In genomic region chrIII:9191091-9191490, ce11 we compare ENCODE assay signal across 8 worm cellular contexts.
TF ChIP-seq lines count a peak whose summit lies in the region.

Gene cls-3, minus strand, starts transcription at chrIII:9191109.

TF ChIP-seq in whole organism, L1 larva, 84 proteins besides CTCF, POLR2A, EP300 and RAD21 (continues in another document):
- no peak for TF ChIP-seq jun-1 (tag; optimal IDR thresholded peaks at IDR 0.05; lab: Kevin White, UChicago)
- TF ChIP-seq lsy-2 (tag; optimal IDR thresholded peaks at IDR 0.05; lab: Kevin White, UChicago): peak; percentile 61 to 76
- no peak for TF ChIP-seq elt-3 (tag; optimal IDR thresholded peaks at IDR 0.05; lab: Kevin White, UChicago)
- no peak for TF ChIP-seq ama-1 (optimal IDR thresholded peaks at IDR 0.05; lab: Kevin White, UChicago)
- TF ChIP-seq ceh-88 (GFP tag; IDR thresholded peaks at IDR 0.05; lab: Robert Waterston, UW): no peak
- TF ChIP-seq pax-3 (tag; optimal IDR thresholded peaks at IDR 0.05; lab: Kevin White, UChicago): no peak
- TF ChIP-seq zag-1 (tag; optimal IDR thresholded peaks at IDR 0.05; lab: Kevin White, UChicago): no peak
- peak; percentile 81 for TF ChIP-seq nhr-71 (tag; optimal IDR thresholded peaks at IDR 0.05; lab: Kevin White, UChicago)
- TF ChIP-seq snu-23 (GFP tag; optimal IDR thresholded peaks at IDR 0.05; lab: Kevin White, UChicago): peak; percentile 61
- no peak for TF ChIP-seq ceh-63 (GFP tag; optimal IDR thresholded peaks at IDR 0.05; lab: Kevin White, UChicago)
- TF ChIP-seq nhr-20 (tag; optimal IDR thresholded peaks at IDR 0.05; lab: Kevin White, UChicago): peak; percentile 43
- no peak for TF ChIP-seq grh-1 (GFP tag; IDR thresholded peaks at IDR 0.05; lab: Robert Waterston, UW)

TF ChIP-seq in whole organism, L2 larva, 48 proteins besides CTCF, POLR2A, EP300 and RAD21 (continues in another document):
- TF ChIP-seq unc-55 (GFP tag; optimal IDR thresholded peaks at IDR 0.05; lab: Kevin White, UChicago) (peak; percentile 47), nhr-21 (tag; optimal IDR thresholded peaks at IDR 0.05; lab: Kevin White, UChicago) (peak; percentile 9), fos-1 (tag; optimal IDR thresholded peaks at IDR 0.05; lab: Kevin White, UChicago) (no peak), nhr-6 (tag; optimal IDR thresholded peaks at IDR 0.05; lab: Kevin White, UChicago) (peak; percentile 26), gmeb-1 (tag; optimal IDR thresholded peaks at IDR 0.05; lab: Kevin White, UChicago) (peak; percentile 80), F13H6.1 (tag; optimal IDR thresholded peaks at IDR 0.05; lab: Kevin White, UChicago) (peak; percentile 16), nhr-25 (tag; optimal IDR thresholded peaks at IDR 0.05; lab: Kevin White, UChicago) (no peak), lin-39 (tag; optimal IDR thresholded peaks at IDR 0.05; lab: Kevin White, UChicago) (no peak), lsy-2 (tag; optimal IDR thresholded peaks at IDR 0.05; lab: Kevin White, UChicago) (peak in 1 of 2 experiments; percentile 82), elt-3 (tag; optimal IDR thresholded peaks at IDR 0.05; lab: Kevin White, UChicago) (no peak), sma-9 (GFP tag; optimal IDR thresholded peaks at IDR 0.05; lab: Kevin White, UChicago) (peak; percentile 61), sma-9 (tag; optimal IDR thresholded peaks at IDR 0.05; lab: Kevin White, UChicago) (no peak)

TF ChIP-seq in whole organism, L3 larva, 47 proteins besides CTCF, POLR2A, EP300 and RAD21:
- TF ChIP-seq egl-5 (tag; optimal IDR thresholded peaks at IDR 0.05; lab: Kevin White, UChicago): no peak
- TF ChIP-seq snpc-4 (tag; optimal IDR thresholded peaks at IDR 0.05; lab: Kevin White, UChicago): no peak
- TF ChIP-seq skn-1 (tag; optimal IDR thresholded peaks at IDR 0.05; lab: Kevin White, UChicago): peak; percentile 13
- peak; percentile 63 for TF ChIP-seq nfya-1 (tag; optimal IDR thresholded peaks at IDR 0.05; lab: Kevin White, UChicago; ENCODE audit: insufficient read depth)
- TF ChIP-seq fkh-10 (GFP tag; optimal IDR thresholded peaks at IDR 0.05; lab: Kevin White, UChicago): peak; percentile 15
- no peak for TF ChIP-seq elt-1 (tag; optimal IDR thresholded peaks at IDR 0.05; lab: Kevin White, UChicago)
- no peak for TF ChIP-seq ceh-82 (tag; optimal IDR thresholded peaks at IDR 0.05; lab: Kevin White, UChicago)
- TF ChIP-seq nhr-23 (tag; optimal IDR thresholded peaks at IDR 0.05; lab: Kevin White, UChicago): no peak
- TF ChIP-seq lsy-12 (tag; optimal IDR thresholded peaks at IDR 0.05; lab: Kevin White, UChicago): peak; percentile 7
- TF ChIP-seq lin-15B (tag; optimal IDR thresholded peaks at IDR 0.05; lab: Kevin White, UChicago): peak; percentile 40
- peak; percentile 43 for TF ChIP-seq lin-39 (tag; optimal IDR thresholded peaks at IDR 0.05; lab: Kevin White, UChicago)

TF ChIP-seq in whole organism, L4 larva, 104 proteins besides CTCF, POLR2A, EP300 and RAD21:
- no peak for TF ChIP-seq mep-1 (tag; optimal IDR thresholded peaks at IDR 0.05; lab: Kevin White, UChicago)
- TF ChIP-seq dpl-1 (GFP tag; optimal IDR thresholded peaks at IDR 0.05; lab: Kevin White, UChicago): peak; percentile 90
- TF ChIP-seq mes-2 (tag; optimal IDR thresholded peaks at IDR 0.05; lab: Kevin White, UChicago; ENCODE audit: poor library complexity, severe bottlenecking): peak; percentile 88

TF ChIP-seq in whole organism, early embryonic, 17 proteins besides CTCF, POLR2A, EP300 and RAD21:
- TF ChIP-seq pes-1 (GFP tag; IDR thresholded peaks at IDR 0.05; lab: Robert Waterston, UW) (no peak), hmg-4 (GFP tag; optimal IDR thresholded peaks at IDR 0.05; lab: Kevin White, UChicago) (peak; percentile 34)

TF ChIP-seq in whole organism, late embryonic, 69 proteins besides CTCF, POLR2A, EP300 and RAD21 (continues in another document):
- no peak for TF ChIP-seq ceh-2 (tag; optimal IDR thresholded peaks at IDR 0.05; lab: Kevin White, UChicago)
- no peak for TF ChIP-seq hlh-6 (tag; optimal IDR thresholded peaks at IDR 0.05; lab: Kevin White, UChicago)
- no peak for TF ChIP-seq ets-4 (tag; optimal IDR thresholded peaks at IDR 0.05; lab: Kevin White, UChicago)
- TF ChIP-seq ceh-6 (GFP tag; optimal IDR thresholded peaks at IDR 0.05; lab: Kevin White, UChicago): no peak
- TF ChIP-seq che-1 (tag; optimal IDR thresholded peaks at IDR 0.05; lab: Kevin White, UChicago): peak; percentile 9
- TF ChIP-seq hlh-8 (tag; optimal IDR thresholded peaks at IDR 0.05; lab: Kevin White, UChicago): peak; percentile 71
- TF ChIP-seq ceh-31 (tag; optimal IDR thresholded peaks at IDR 0.05; lab: Kevin White, UChicago): peak; percentile 62
- peak; percentile 41 for TF ChIP-seq tbx-2 (tag; optimal IDR thresholded peaks at IDR 0.05; lab: Kevin White, UChicago)
- no peak for TF ChIP-seq sox-4 (tag; optimal IDR thresholded peaks at IDR 0.05; lab: Kevin White, UChicago)
- no peak for TF ChIP-seq nfya-1 (tag; optimal IDR thresholded peaks at IDR 0.05; lab: Kevin White, UChicago)
- TF ChIP-seq sdc-2 (tag; optimal IDR thresholded peaks at IDR 0.05; lab: Kevin White, UChicago): no peak
- TF ChIP-seq fkh-6 (tag; optimal IDR thresholded peaks at IDR 0.05; lab: Kevin White, UChicago): peak; percentile 19
- TF ChIP-seq unc-42 (tag; optimal IDR thresholded peaks at IDR 0.05; lab: Kevin White, UChicago): peak; percentile 69
- no peak for TF ChIP-seq C38D4.7 (GFP tag; optimal IDR thresholded peaks at IDR 0.05; lab: Kevin White, UChicago)
- no peak for TF ChIP-seq gmeb-2 (tag; optimal IDR thresholded peaks at IDR 0.05; lab: Kevin White, UChicago)
- TF ChIP-seq unc-55 (GFP tag; optimal IDR thresholded peaks at IDR 0.05; lab: Kevin White, UChicago): no peak
- peak; percentile 58 for TF ChIP-seq C08G9.2 (tag; optimal IDR thresholded peaks at IDR 0.05; lab: Kevin White, UChicago)
- TF ChIP-seq rnt-1 (tag; optimal IDR thresholded peaks at IDR 0.05; lab: Kevin White, UChicago): peak; percentile 27
- no peak for TF ChIP-seq dmd-4 (tag; optimal IDR thresholded peaks at IDR 0.05; lab: Kevin White, UChicago; ENCODE audit: borderline replicate concordance)

TF ChIP-seq in whole organism, mixed stage, embryonic, 35 proteins besides CTCF, POLR2A, EP300 and RAD21 (continues in another document):
- no peak for TF ChIP-seq nhr-76 (tag; optimal IDR thresholded peaks at IDR 0.05; lab: Kevin White, UChicago)
- TF ChIP-seq nhr-12 (tag; optimal IDR thresholded peaks at IDR 0.05; lab: Kevin White, UChicago): no peak
- no peak for TF ChIP-seq elt-1 (tag; optimal IDR thresholded peaks at IDR 0.05; lab: Kevin White, UChicago; ENCODE audit: borderline replicate concordance, insufficient read depth)
- TF ChIP-seq unc-39 (tag; optimal IDR thresholded peaks at IDR 0.05; lab: Kevin White, UChicago): no peak
- TF ChIP-seq bed-3 (GFP tag; optimal IDR thresholded peaks at IDR 0.05; lab: Kevin White, UChicago): no peak
- no peak for TF ChIP-seq M03D4.4 (tag; optimal IDR thresholded peaks at IDR 0.05; lab: Kevin White, UChicago)
- peak; percentile 35 for TF ChIP-seq cnd-1 (tag; optimal IDR thresholded peaks at IDR 0.05; lab: Kevin White, UChicago)
- no peak for TF ChIP-seq nhr-237 (tag; optimal IDR thresholded peaks at IDR 0.05; lab: Kevin White, UChicago)
- TF ChIP-seq nhr-28 (tag; optimal IDR thresholded peaks at IDR 0.05; lab: Kevin White, UChicago): no peak
- no peak for TF ChIP-seq lin-32 (GFP tag; optimal IDR thresholded peaks at IDR 0.05; lab: Kevin White, UChicago)
- peak; percentile 40 for TF ChIP-seq hlh-1 (tag; optimal IDR thresholded peaks at IDR 0.05; lab: Kevin White, UChicago)
- no peak for TF ChIP-seq ceh-43 (GFP tag; optimal IDR thresholded peaks at IDR 0.05; lab: Kevin White, UChicago)
- no peak for TF ChIP-seq ztf-11 (tag; optimal IDR thresholded peaks at IDR 0.05; lab: Kevin White, UChicago)
- TF ChIP-seq zip-8 (tag; optimal IDR thresholded peaks at IDR 0.05; lab: Kevin White, UChicago): no peak
- no peak for TF ChIP-seq mab-5 (tag; optimal IDR thresholded peaks at IDR 0.05; lab: Kevin White, UChicago)
- TF ChIP-seq pha-4 (tag; optimal IDR thresholded peaks at IDR 0.05; lab: Kevin White, UChicago): no peak
- TF ChIP-seq ces-1 (GFP tag; optimal IDR thresholded peaks at IDR 0.05; lab: Kevin White, UChicago): peak; percentile 20
- no peak for TF ChIP-seq sem-2 (GFP tag; optimal IDR thresholded peaks at IDR 0.05; lab: Kevin White, UChicago)
- no peak for TF ChIP-seq elt-3 (tag; optimal IDR thresholded peaks at IDR 0.05; lab: Kevin White, UChicago)
- TF ChIP-seq ham-2 (GFP tag; optimal IDR thresholded peaks at IDR 0.05; lab: Kevin White, UChicago): no peak
- no peak for TF ChIP-seq drap-1 (GFP tag; optimal IDR thresholded peaks at IDR 0.05; lab: Kevin White, UChicago)

TF ChIP-seq in whole organism, young adult, 124 proteins besides CTCF, POLR2A, EP300 and RAD21:
- no peak for TF ChIP-seq repo-1 (tag; optimal IDR thresholded peaks at IDR 0.05; lab: Kevin White, UChicago)
- no peak for TF ChIP-seq nfya-1 (tag; optimal IDR thresholded peaks at IDR 0.05; lab: Kevin White, UChicago; ENCODE audit: borderline replicate concordance, insufficient read depth)
- peak; percentile 68 for TF ChIP-seq efl-1 (GFP tag; optimal IDR thresholded peaks at IDR 0.05; lab: Kevin White, UChicago)
- TF ChIP-seq D2030.7 (GFP tag; IDR thresholded peaks at IDR 0.05; lab: Robert Waterston, UW): no peak
- no peak for TF ChIP-seq Y53G8AR.9 (GFP tag; conservative IDR thresholded peaks at IDR 0.05; lab: Robert Waterston, UW)
- no peak for TF ChIP-seq athp-1 (tag; optimal IDR thresholded peaks at IDR 0.05; lab: Kevin White, UChicago)
- peak; percentile 64 for TF ChIP-seq dpl-1 (GFP tag; optimal IDR thresholded peaks at IDR 0.05; lab: Kevin White, UChicago)
- TF ChIP-seq mcd-1 (GFP tag; IDR thresholded peaks at IDR 0.05; lab: Robert Waterston, UW): peak; percentile 24; the same call in 1 of the 2 replicates
- TF ChIP-seq ccch-3 (GFP tag; optimal IDR thresholded peaks at IDR 0.05; lab: Kevin White, UChicago): no peak
- no peak for TF ChIP-seq lin-35 (GFP tag; optimal IDR thresholded peaks at IDR 0.05; lab: Kevin White, UChicago)
